Fruit fly (Drosophila melanogaster) whole organism, embryonic: ENCODE measurements around the gene Mer.

Experiments used
- Atf3 ChIP-seq: fragments of 200-800 bp; sonication (Bioruptor generic); optimal IDR thresholded peaks from 3 replicates; lab custom pipeline; 2016; ENCODE audit warnings: missing biosample characterization, missing genetic modification characterization
- Awh ChIP-seq: fragments of 200-800 bp; sonication (Bioruptor generic); IDR thresholded peaks from 2 replicates; pipeline ENCODE4, ENCODE4 v1.3.6; 2022; ENCODE audit warnings: missing biosample characterization, missing genetic modification characterization
- CG10462 ChIP-seq: fragments of 200-800 bp; sonication (Bioruptor generic); optimal IDR thresholded peaks from 2 replicates; lab custom pipeline; 2016; ENCODE audit warnings: missing biosample characterization, missing genetic modification characterization
- CG10654 ChIP-seq: fragments of 200-800 bp; sonication (Bioruptor generic); optimal IDR thresholded peaks from 2 replicates; lab custom pipeline; 2016; ENCODE audit warnings: missing biosample characterization, missing genetic modification characterization
- CG10959 ChIP-seq: fragments of 200-800 bp; sonication (Bioruptor generic); IDR thresholded peaks from 2 replicates; pipeline ENCODE4 v1.3.6; 2022; ENCODE audit warnings: missing biosample characterization, missing genetic modification characterization
- CG11085 ChIP-seq: fragments of 200-800 bp; sonication (Bioruptor generic); IDR thresholded peaks from 2 replicates; pipeline ENCODE4 v1.3.6; 2022; ENCODE audit warnings: missing biosample characterization, missing genetic modification characterization
- CG11696 ChIP-seq: fragments of 200-800 bp; sonication (Bioruptor generic); IDR thresholded peaks from 2 replicates; pipeline ENCODE4 v1.3.6; 2022; ENCODE audit warnings: missing biosample characterization, missing genetic modification characterization
- CG15696 ChIP-seq: fragments of 200-800 bp; sonication (Bioruptor generic); optimal IDR thresholded peaks from 2 replicates; lab custom pipeline; 2019; ENCODE audit warnings: missing biosample characterization, mild to moderate bottlenecking, missing genetic modification characterization, moderate library complexity
- CG16863 ChIP-seq: fragments of 200-800 bp; sonication (Bioruptor generic); optimal IDR thresholded peaks from 3 replicates; lab custom pipeline; 2016; ENCODE audit warnings: missing biosample characterization, missing genetic modification characterization
- CG32532 ChIP-seq: fragments of 200-800 bp; sonication (Bioruptor generic); IDR thresholded peaks from 2 replicates; pipeline ENCODE4 v1.3.6; 2022; ENCODE audit warnings: missing biosample characterization, missing genetic modification characterization
- CG34422 ChIP-seq: fragments of 200-800 bp; sonication (Bioruptor generic); IDR thresholded peaks from 3 replicates; pipeline ENCODE4 v1.3.6; 2022; ENCODE audit warnings: missing biosample characterization, missing genetic modification characterization
- CG4707 ChIP-seq: fragments of 200-800 bp; sonication (Bioruptor generic); optimal IDR thresholded peaks from 2 replicates; lab custom pipeline; 2018; ENCODE audit warnings: missing biosample characterization, mild to moderate bottlenecking, missing genetic modification characterization, moderate library complexity
- CG6689 ChIP-seq: fragments of 200-800 bp; sonication (Bioruptor generic); IDR thresholded peaks from 2 replicates; pipeline ENCODE4 v1.3.6; 2022; ENCODE audit warnings: missing biosample characterization, missing genetic modification characterization
- CG9797 ChIP-seq: fragments of 200-800 bp; sonication (Bioruptor generic); optimal IDR thresholded peaks from 3 replicates; lab custom pipeline; 2018; ENCODE audit warnings: missing biosample characterization, mild to moderate bottlenecking, missing genetic modification characterization
- CG9817 ChIP-seq: fragments of 200-800 bp; sonication (Bioruptor generic); optimal IDR thresholded peaks from 2 replicates; lab custom pipeline; 2018; ENCODE audit warnings: missing biosample characterization, mild to moderate bottlenecking, missing genetic modification characterization, moderate library complexity
- Deaf1 ChIP-seq: fragments of 200-800 bp; optimal IDR thresholded peaks from 3 replicates; lab custom pipeline; 2019; ENCODE audit warnings: missing biosample characterization, mild to moderate bottlenecking, missing genetic modification characterization, moderate library complexity
- Dek ChIP-seq: fragments of 200-800 bp; sonication (Bioruptor generic); optimal IDR thresholded peaks from 3 replicates; lab custom pipeline; 2019; ENCODE audit warnings: missing biosample characterization, mild to moderate bottlenecking, missing genetic modification characterization, moderate library complexity
- Dp ChIP-seq: fragments of 200-800 bp; sonication (Bioruptor generic); optimal IDR thresholded peaks from 2 replicates; lab custom pipeline; 2018; ENCODE audit warnings: missing biosample characterization, mild to moderate bottlenecking, missing genetic modification characterization, moderate library complexity
- Elba2 ChIP-seq: fragments of 200-800 bp; sonication (Bioruptor generic); optimal IDR thresholded peaks from 3 replicates; lab custom pipeline; 2016; ENCODE audit warnings: missing biosample characterization, missing genetic modification characterization
- Fer1 ChIP-seq: fragments of 200-800 bp; sonication (Bioruptor generic); optimal IDR thresholded peaks from 2 replicates; lab custom pipeline; 2017; ENCODE audit warnings: missing biosample characterization, mild to moderate bottlenecking, missing genetic modification characterization
- Fer2 ChIP-seq: fragments of 200-800 bp; sonication (Bioruptor generic); optimal IDR thresholded peaks from 2 replicates; lab custom pipeline; 2018; ENCODE audit warnings: missing biosample characterization, mild to moderate bottlenecking, missing genetic modification characterization, moderate library complexity
- Hey ChIP-seq: fragments of 200-800 bp; sonication (Bioruptor generic); optimal IDR thresholded peaks from 3 replicates; lab custom pipeline; 2018; ENCODE audit warnings: missing biosample characterization, mild to moderate bottlenecking, missing genetic modification characterization
- Hmr ChIP-seq: fragments of 200-800 bp; sonication (Bioruptor generic); optimal IDR thresholded peaks from 3 replicates; lab custom pipeline; 2017; ENCODE audit warnings: mild to moderate bottlenecking, missing biosample characterization, missing genetic modification reagents, missing genetic modification characterization
- Hr51 ChIP-seq, 2 experiments: fragments of 200-800 bp; sonication (Bioruptor generic); optimal IDR thresholded peaks; 2 replicates in 1 of 2; 3 replicates in 1 of 2; lab custom pipeline; 2016 to 2018; ENCODE audit warnings: missing biosample characterization in 2 of 2, missing genetic modification characterization in 2 of 2, mild to moderate bottlenecking in 1 of 2, moderate library complexity in 1 of 2
- Meics ChIP-seq: fragments of 200-800 bp; sonication (Bioruptor generic); optimal IDR thresholded peaks from 2 replicates; lab custom pipeline; 2017; ENCODE audit warnings: missing biosample characterization, mild to moderate bottlenecking, missing genetic modification characterization
- Myb ChIP-seq: fragments of 200-800 bp; sonication (Bioruptor generic); optimal IDR thresholded peaks from 2 replicates; lab custom pipeline; 2016; ENCODE audit warnings: missing biosample characterization, missing genetic modification characterization
- Pdp1 ChIP-seq, 2 experiments: fragments of 200-800 bp; sonication (Bioruptor generic); optimal IDR thresholded peaks; 3 replicates each; lab custom pipeline; 2016; ENCODE audit warnings: missing biosample characterization in 2 of 2, missing genetic modification characterization in 2 of 2, mild to moderate bottlenecking in 1 of 2, moderate library complexity in 1 of 2
- Scr ChIP-seq: fragments of 200-800 bp; sonication (Bioruptor generic); IDR thresholded peaks from 2 replicates; pipeline ENCODE4 v1.3.6; 2022; ENCODE audit warnings: missing biosample characterization, missing genetic modification characterization; ENCODE audit not compliant: partially characterized antibody
- Six4 ChIP-seq: fragments of 200-800 bp; sonication (Bioruptor generic); optimal IDR thresholded peaks from 2 replicates; lab custom pipeline; 2016; ENCODE audit warnings: missing biosample characterization, missing genetic modification characterization
- Sry-δ ChIP-seq: fragments of 200-800 bp; sonication (Bioruptor generic); optimal IDR thresholded peaks from 2 replicates; lab custom pipeline; 2016; ENCODE audit warnings: missing biosample characterization, missing genetic modification characterization
- YL-1 ChIP-seq: fragments of 200-800 bp; sonication (Bioruptor generic); optimal IDR thresholded peaks from 3 replicates; lab custom pipeline; 2017; ENCODE audit warnings: missing biosample characterization, mild to moderate bottlenecking, missing genetic modification characterization
- bbx ChIP-seq: fragments of 200-800 bp; sonication (Bioruptor generic); IDR thresholded peaks from 2 replicates; pipeline ENCODE4 v1.3.6; 2022; ENCODE audit warnings: missing biosample characterization, missing genetic modification characterization; ENCODE audit not compliant: partially characterized antibody
- bsh ChIP-seq, 2 experiments: fragments of 200-800 bp; sonication (Bioruptor generic); optimal IDR thresholded peaks; 2 replicates each; lab custom pipeline; 2017 to 2018; ENCODE audit warnings: mild to moderate bottlenecking in 2 of 2, missing biosample characterization in 2 of 2, missing genetic modification characterization in 2 of 2, moderate library complexity in 1 of 2
- dmrt11E ChIP-seq: fragments of 200-800 bp; sonication (Bioruptor generic); optimal IDR thresholded peaks from 3 replicates; lab custom pipeline; 2018; ENCODE audit warnings: missing biosample characterization, mild to moderate bottlenecking, missing genetic modification characterization, moderate library complexity
- dpn ChIP-seq, 2 experiments: fragments of 200-800 bp; sonication (Bioruptor generic); optimal IDR thresholded peaks; 3 replicates each; lab custom pipeline; 2016; ENCODE audit warnings: missing biosample characterization in 2 of 2, missing genetic modification characterization in 2 of 2
- ems ChIP-seq: fragments of 200-800 bp; sonication (Bioruptor generic); optimal IDR thresholded peaks from 3 replicates; lab custom pipeline; 2016; ENCODE audit warnings: missing biosample characterization, missing genetic modification characterization
- gcm2 ChIP-seq: fragments of 200-800 bp; sonication (Bioruptor generic); optimal IDR thresholded peaks from 2 replicates; lab custom pipeline; 2016; ENCODE audit warnings: missing biosample characterization, missing genetic modification characterization
- grn ChIP-seq: fragments of 200-800 bp; sonication (Bioruptor generic); optimal IDR thresholded peaks from 3 replicates; lab custom pipeline; 2017; ENCODE audit warnings: missing biosample characterization, missing genetic modification characterization
- hbn ChIP-seq: fragments of 200-800 bp; sonication (Bioruptor generic); IDR thresholded peaks from 2 replicates; pipeline ENCODE4 v1.3.6; 2022; ENCODE audit warnings: missing biosample characterization, missing genetic modification characterization; ENCODE audit not compliant: partially characterized antibody
- ind ChIP-seq: fragments of 200-800 bp; sonication (Bioruptor generic); optimal IDR thresholded peaks from 3 replicates; lab custom pipeline; 2016; ENCODE audit warnings: missing biosample characterization, missing genetic modification characterization
- lilli ChIP-seq: fragments of 200-800 bp; sonication (Bioruptor generic); optimal IDR thresholded peaks from 3 replicates; lab custom pipeline; 2016; ENCODE audit warnings: missing biosample characterization, missing genetic modification characterization
- luna ChIP-seq: fragments of 200-800 bp; sonication (Bioruptor generic); optimal IDR thresholded peaks from 2 replicates; lab custom pipeline; 2016; ENCODE audit warnings: missing biosample characterization, missing genetic modification characterization
- pb ChIP-seq: fragments of 200-800 bp; sonication (Bioruptor generic); optimal IDR thresholded peaks from 3 replicates; lab custom pipeline; 2016; ENCODE audit warnings: missing biosample characterization, missing genetic modification characterization
- peb ChIP-seq: fragments of 200-800 bp; sonication (Bioruptor generic); IDR thresholded peaks from 2 replicates; pipeline ENCODE4 v1.3.6; 2022; ENCODE audit warnings: missing biosample characterization, missing genetic modification characterization
- pho ChIP-seq: fragments of 200-800 bp; sonication (Bioruptor generic); optimal IDR thresholded peaks from 2 replicates; lab custom pipeline; 2016; ENCODE audit warnings: missing biosample characterization, missing genetic modification characterization
- row ChIP-seq: fragments of 200-800 bp; sonication (Bioruptor generic); IDR thresholded peaks from 3 replicates; pipeline ENCODE4 v1.3.6; 2022; ENCODE audit warnings: missing biosample characterization, missing genetic modification characterization
- scrt ChIP-seq: fragments of 200-800 bp; sonication (Bioruptor generic); optimal IDR thresholded peaks from 2 replicates; lab custom pipeline; 2018; ENCODE audit warnings: missing biosample characterization, mild to moderate bottlenecking, missing genetic modification characterization, moderate library complexity
- tx ChIP-seq: fragments of 200-800 bp; sonication (Bioruptor generic); optimal IDR thresholded peaks from 2 replicates; lab custom pipeline; 2016; ENCODE audit warnings: missing biosample characterization, missing genetic modification characterization
- vvl ChIP-seq: fragments of 200-800 bp; sonication (Bioruptor generic); IDR thresholded peaks from 2 replicates; pipeline ENCODE4 v1.3.6; 2022; ENCODE audit warnings: missing biosample characterization, missing genetic modification characterization
- z ChIP-seq: fragments of 200-800 bp; sonication (Bioruptor generic); IDR thresholded peaks from 3 replicates; pipeline ENCODE4 v1.3.6; 2022; ENCODE audit warnings: missing biosample characterization, missing genetic modification characterization

Mer gene

DNA sequence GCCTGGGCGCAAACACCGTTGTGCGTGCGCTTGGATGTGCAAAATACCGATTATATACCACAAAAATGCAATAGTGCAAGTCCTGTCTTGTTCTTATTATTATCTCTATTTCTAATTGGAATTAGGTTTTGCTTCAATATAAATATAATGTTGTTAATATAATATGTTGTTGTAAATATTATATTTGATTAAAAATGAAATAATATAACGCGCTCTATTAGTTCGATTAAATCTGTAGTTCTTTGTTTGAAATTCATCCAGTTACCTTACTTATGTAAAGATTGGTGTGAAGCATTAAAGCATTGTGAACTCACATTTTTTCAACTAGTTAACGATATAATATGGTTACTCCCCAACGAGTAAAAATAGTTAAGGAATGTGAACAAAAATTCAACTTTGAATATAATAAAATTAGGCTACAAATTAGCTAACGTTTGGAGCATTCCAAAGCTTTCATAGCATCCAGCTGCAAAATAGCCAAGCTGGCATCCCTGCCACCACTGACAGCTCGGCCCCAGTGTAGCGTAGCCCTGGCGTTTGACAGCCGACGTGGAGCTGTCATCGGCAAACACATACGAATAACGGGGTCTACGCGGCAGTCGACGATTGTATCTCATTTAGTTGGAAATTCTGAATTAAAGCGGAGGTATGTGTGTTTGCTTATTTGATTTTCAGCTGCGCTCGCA lies 50.3 kb downstream of the Mer start, which contains the start of the genes CG12237 and Sec61gamma (continued):
- TF ChIP-seq hbn (no peak), Awh (GFP tag; lab: Robert Waterston, UW) (no peak), CG15696 (no peak), peb (GFP tag; lab: Robert Waterston, UW) (no peak), pho (GFP tag; lab: Kevin White, UChicago) (peak; percentile 10), gcm2 (GFP tag; lab: Kevin White, UChicago) (no peak), CG9817 (tag; lab: Kevin White, UChicago) (peak; percentile 29), Dek (tag; lab: Kevin White, UChicago) (peak; percentile 27), bbx (GFP tag; lab: Robert Waterston, UW) (no peak), CG9797 (GFP tag; lab: Kevin White, UChicago) (peak; percentile 31), Elba2 (GFP tag; lab: Kevin White, UChicago) (no peak), YL-1 (GFP tag; lab: Kevin White, UChicago) (peak; percentile 79), Sry-δ (GFP tag; lab: Kevin White, UChicago) (peak; percentile 45), Deaf1 (tag; lab: Kevin White, UChicago) (peak; percentile 91), Dp (GFP tag; lab: Kevin White, UChicago) (peak; percentile 10), Meics (GFP tag; lab: Kevin White, UChicago) (peak; percentile 49), CG34422 (GFP tag; lab: Robert Waterston, UW) (peak; percentile 72; the same call in 1 of the 3 replicates), row (GFP tag; lab: Robert Waterston, UW) (peak; percentile 89), Fer1 (GFP tag; lab: Kevin White, UChicago) (no peak), CG4707 (GFP tag; lab: Kevin White, UChicago) (no peak), dmrt11E (tag; lab: Kevin White, UChicago) (peak; percentile 6), Pdp1 (GFP tag; optimal IDR thresholded peaks at IDR 0.05; lab: Kevin White, UChicago) (peak in 1 of 2 experiments; percentile 38), tx (no peak), Fer2 (tag; lab: Kevin White, UChicago) (no peak), CG6689 (GFP tag; lab: Robert Waterston, UW) (no peak), scrt (GFP tag; lab: Kevin White, UChicago) (no peak), Atf3 (GFP tag; lab: Kevin White, UChicago) (no peak), CG10959 (GFP tag; lab: Robert Waterston, UW) (no peak), pb (GFP tag; lab: Kevin White, UChicago) (no peak), Myb (peak; percentile 22), CG32532 (peak; percentile 60), Hmr (GFP tag; lab: Kevin White, UChicago) (no peak), lilli (GFP tag; lab: Kevin White, UChicago) (peak; percentile 25), Hr51 (GFP tag; optimal IDR thresholded peaks at IDR 0.05; lab: Kevin White, UChicago) (no peak), CG10654 (GFP tag; lab: Kevin White, UChicago) (peak; percentile 3), ems (GFP tag; lab: Kevin White, UChicago) (peak; percentile 1), grn (GFP tag; lab: Kevin White, UChicago) (no peak), ind (GFP tag; lab: Kevin White, UChicago) (no peak), CG16863 (no peak), Scr (no peak), Six4 (GFP tag; lab: Kevin White, UChicago) (no peak), dpn (GFP tag; optimal IDR thresholded peaks at IDR 0.05; lab: Kevin White, UChicago) (peak in 1 of 2 experiments; percentile 48), CG10462 (peak; percentile 12), vvl (GFP tag; lab: Robert Waterston, UW) (peak; percentile 57; the same call in 1 of the 2 replicates), CG11696 (GFP tag; lab: Robert Waterston, UW) (no peak), z (GFP tag; lab: Robert Waterston, UW) (no peak), bsh (GFP tag; optimal IDR thresholded peaks at IDR 0.05; lab: Kevin White, UChicago) (no peak), luna (GFP tag; lab: Kevin White, UChicago) (no peak), CG11085 (GFP tag; lab: Robert Waterston, UW) (no peak), Hey (tag; lab: Kevin White, UChicago) (no peak)
